Fruit fly (Drosophila melanogaster): ENCODE results near the gene betaTub85D.

betaTub85D gene

DNA sequence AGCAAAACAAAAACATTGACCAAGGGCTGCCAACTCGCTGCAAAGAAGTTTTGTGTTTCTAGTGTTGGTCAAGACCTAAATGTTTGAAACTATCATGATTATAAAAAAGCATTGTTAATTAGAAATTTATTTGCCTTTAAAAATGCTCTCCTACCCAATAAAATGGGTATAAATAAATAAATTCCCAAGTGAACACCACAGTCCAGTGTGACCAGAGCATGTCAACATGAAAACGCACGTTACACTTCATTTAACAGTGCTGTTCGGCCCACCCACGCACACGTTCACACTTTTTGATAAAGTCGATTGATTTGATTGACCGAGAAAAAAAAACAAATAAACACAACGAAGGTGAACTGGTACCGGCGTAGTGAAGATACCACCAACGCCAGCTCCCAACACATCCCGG is 6.0 kb downstream of the betaTub85D start, which contains the start of the genes CG9356, BBIP1 and CG8135 (continued):
- TF ChIP-seq Xrp1 (GFP tag; IDR thresholded peaks at IDR 0.05) = peak; percentile 75
- TF ChIP-seq ap (GFP tag; IDR thresholded peaks at IDR 0.05) = no peak
- peak; percentile 59 for TF ChIP-seq Spps (tag; optimal IDR thresholded peaks at IDR 0.05)
- peak; percentile 59 for TF ChIP-seq ranshi (GFP tag; IDR thresholded peaks at IDR 0.05)
- TF ChIP-seq Vsx1 (GFP tag; optimal IDR thresholded peaks at IDR 0.05) = no peak
- TF ChIP-seq Ptx1 (GFP tag; IDR thresholded peaks at IDR 0.05) = peak; percentile 71
- no peak for TF ChIP-seq D (optimal IDR thresholded peaks at IDR 0.05)
- peak; percentile 19 for TF ChIP-seq D (GFP tag; optimal IDR thresholded peaks at IDR 0.05)
- TF ChIP-seq CG17359 (tag; optimal IDR thresholded peaks at IDR 0.05) = peak; percentile 79
- no peak for TF ChIP-seq Drgx (GFP tag; IDR thresholded peaks at IDR 0.05)
- TF ChIP-seq Pdp1 (GFP tag; optimal IDR thresholded peaks at IDR 0.05) = peak; percentile 79 to 81
- peak; percentile 28; the same call in 1 of the 2 replicates for TF ChIP-seq al (GFP tag; IDR thresholded peaks at IDR 0.05)
- peak in 1 of 3 experiments; percentile 55 for TF ChIP-seq lola (GFP tag; optimal IDR thresholded peaks at IDR 0.05)
- no peak for TF ChIP-seq eve (GFP tag; optimal IDR thresholded peaks at IDR 0.05)
- TF ChIP-seq Xbp1 (GFP tag; optimal IDR thresholded peaks at IDR 0.05) = peak; percentile 85
- TF ChIP-seq CG12391 (tag; optimal IDR thresholded peaks at IDR 0.05) = peak; percentile 87
- TF ChIP-seq CG17186 (GFP tag; optimal IDR thresholded peaks at IDR 0.05) = peak; percentile 82
- TF ChIP-seq bbx (GFP tag; IDR thresholded peaks at IDR 0.05; ENCODE audit: partially characterized antibody) = no peak
- peak; percentile 71 for TF ChIP-seq fu2 (GFP tag; optimal IDR thresholded peaks at IDR 0.05)
- TF ChIP-seq CG16863 (GFP tag; optimal IDR thresholded peaks at IDR 0.05) = peak; percentile 76
- no peak for TF ChIP-seq tio (GFP tag; optimal IDR thresholded peaks at IDR 0.05)
- TF ChIP-seq CG9932 (GFP tag; IDR thresholded peaks at IDR 0.05) = peak; percentile 75
- TF ChIP-seq CG10366 (GFP tag; IDR thresholded peaks at IDR 0.05) = peak; percentile 73
- peak; percentile 66 for TF ChIP-seq CG13123 (GFP tag; optimal IDR thresholded peaks at IDR 0.05)
- no peak for TF ChIP-seq bcd (GFP tag; optimal IDR thresholded peaks at IDR 0.05)
- peak; percentile 24; the same call in 1 of the 2 replicates for TF ChIP-seq NFAT (GFP tag; IDR thresholded peaks at IDR 0.05)
- peak; percentile 77 for TF ChIP-seq az2 (GFP tag; optimal IDR thresholded peaks at IDR 0.05)
- TF ChIP-seq amos (GFP tag; IDR thresholded peaks at IDR 0.05; ENCODE audit: partially characterized antibody) = no peak
- TF ChIP-seq CG32772 (GFP tag; IDR thresholded peaks at IDR 0.05) = peak; percentile 69
- TF ChIP-seq Stat92E (GFP tag; optimal IDR thresholded peaks at IDR 0.05) = peak in 1 of 3 experiments; percentile 30
- no peak for TF ChIP-seq ash1 (GFP tag; optimal IDR thresholded peaks at IDR 0.05)
- no peak for TF ChIP-seq Sox100B (GFP tag; optimal IDR thresholded peaks at IDR 0.05)
- peak; percentile 45 for TF ChIP-seq CG3838 (GFP tag; optimal IDR thresholded peaks at IDR 0.05)
- peak; percentile 37; the same call in 1 of the 2 replicates for TF ChIP-seq cas (GFP tag; IDR thresholded peaks at IDR 0.05)
- no peak for TF ChIP-seq Taf1 (GFP tag; IDR thresholded peaks at IDR 0.05)
- peak; percentile 25 for TF ChIP-seq CG17802 (tag; optimal IDR thresholded peaks at IDR 0.05)
- peak; percentile 55 for TF ChIP-seq Rfx (GFP tag; IDR thresholded peaks at IDR 0.05)
- peak; percentile 55; the same call in 1 of the 3 replicates for TF ChIP-seq CG11695 (GFP tag; IDR thresholded peaks at IDR 0.05)
- peak; percentile 97 for TF ChIP-seq Med (GFP tag)
- peak; percentile 60 for TF ChIP-seq dmrt11E (tag; optimal IDR thresholded peaks at IDR 0.05)
- no peak for TF ChIP-seq cad (GFP tag; optimal IDR thresholded peaks at IDR 0.05)
- TF ChIP-seq CG10565 (GFP tag; optimal IDR thresholded peaks at IDR 0.05) = no peak
- peak; percentile 2 for TF ChIP-seq CTCF (GFP tag; optimal IDR thresholded peaks at IDR 0.05)
- TF ChIP-seq CG2120 (GFP tag; optimal IDR thresholded peaks at IDR 0.05) = peak; percentile 88
- no peak for TF ChIP-seq C15 (GFP tag; IDR thresholded peaks at IDR 0.05)
- TF ChIP-seq Tbp (GFP tag; optimal IDR thresholded peaks at IDR 0.05) = no peak
- no peak for TF ChIP-seq run (tag; optimal IDR thresholded peaks at IDR 0.05)
- peak; percentile 97 for TF ChIP-seq Ets65A (GFP tag)
- peak; percentile 79 for TF ChIP-seq CG1647 (GFP tag; optimal IDR thresholded peaks at IDR 0.05)
- TF ChIP-seq CG13775 (GFP tag; optimal IDR thresholded peaks at IDR 0.05) = peak; percentile 72
- TF ChIP-seq slou (GFP tag; optimal IDR thresholded peaks at IDR 0.05) = peak; percentile 46
- no peak for TF ChIP-seq CG8478 (optimal IDR thresholded peaks at IDR 0.05)
- TF ChIP-seq gro (GFP tag; optimal IDR thresholded peaks at IDR 0.05) = peak; percentile 81

Data from whole organism, embryonic.